Worm (Caenorhabditis elegans) whole organism, dauer: ENCODE data around the gene ttr-21.

Experiments used
- unc-62 ChIP-seq: sonication (generic microtip); optimal IDR thresholded peaks from 2 replicates; lab custom pipeline; 2017; ENCODE audit warnings: missing biosample characterization, missing genetic modification reagents, missing genetic modification characterization

Gene ttr-21

ce11 chrV:13827920-13828319 lies 26.3 kb downstream of the ttr-21 start, which contains the start of gene nrf-5:
nrf-5 (plus strand) TSS chrV:13828267.
- TF ChIP-seq unc-62: no peak

- no peak for TF ChIP-seq unc-62
Measured at ce11 chrV:13822752-13823151, 31.5 kb downstream of the ttr-21 start, which contains the start of gene hpo-31. hpo-31 (plus strand) TSS chrV:13823052.

DNA sequence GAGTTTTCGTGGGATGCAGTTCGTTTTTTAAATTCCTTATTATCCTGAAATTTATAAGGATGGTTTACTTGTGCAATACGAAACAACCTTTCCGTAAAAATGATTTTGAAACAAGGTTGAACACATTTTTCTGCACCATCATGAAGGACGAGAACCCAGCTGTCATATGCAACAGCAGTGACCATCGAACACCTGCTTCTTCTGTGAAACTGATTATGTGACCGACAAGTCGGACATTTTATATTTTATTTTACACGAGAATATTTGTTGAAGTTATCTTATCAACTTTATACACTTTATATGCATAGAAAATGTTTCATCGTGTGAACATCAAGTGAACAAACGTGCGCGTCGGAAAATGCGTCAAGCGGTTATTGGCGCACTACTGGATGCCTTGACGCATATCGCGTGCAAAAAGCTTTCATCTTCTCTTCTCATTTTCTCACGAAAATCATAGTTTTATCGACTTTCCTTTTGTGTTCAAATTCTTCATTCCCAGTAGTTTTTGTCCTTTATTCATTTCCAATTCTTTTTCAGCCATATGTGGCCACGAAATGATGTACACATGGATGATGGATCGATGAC lies 35.3 kb downstream of the ttr-21 start, which contains the start of gene sel-10:
TSS of gene sel-10 (plus strand) at position 538 of the 585 bp plus-strand sequence.
- no peak for TF ChIP-seq unc-62

DNA sequence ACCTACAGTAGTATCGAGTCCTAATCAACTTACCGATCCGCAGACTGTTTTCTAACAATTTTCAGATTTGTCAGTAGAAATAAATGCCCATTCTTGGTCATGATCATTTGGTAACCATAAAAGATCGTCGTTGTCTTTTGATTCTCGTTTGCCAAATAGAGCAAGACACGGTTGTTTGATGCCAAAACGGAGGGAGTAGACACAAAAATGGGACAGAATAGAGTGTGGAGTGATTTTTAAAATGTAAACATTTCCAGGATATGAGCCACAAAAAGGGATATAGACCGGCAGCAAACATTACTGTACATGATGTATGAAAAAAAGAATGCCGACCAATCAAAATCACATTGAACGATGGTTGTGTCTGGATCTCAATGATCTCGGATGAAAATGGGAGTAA lies 37.3 kb downstream of the ttr-21 start, which contains the start of gene F55B12.2:
TSS of gene F55B12.2 (minus strand) at position 101 of the 400 bp plus-strand sequence.
- no peak for TF ChIP-seq unc-62

ce11 chrV:13812931-13813330 lies 41.3 kb downstream of the ttr-21 start, which contains the start of gene ceh-24:
ceh-24 (plus strand) TSS chrV:13813231.
- no peak for TF ChIP-seq unc-62

DNA sequence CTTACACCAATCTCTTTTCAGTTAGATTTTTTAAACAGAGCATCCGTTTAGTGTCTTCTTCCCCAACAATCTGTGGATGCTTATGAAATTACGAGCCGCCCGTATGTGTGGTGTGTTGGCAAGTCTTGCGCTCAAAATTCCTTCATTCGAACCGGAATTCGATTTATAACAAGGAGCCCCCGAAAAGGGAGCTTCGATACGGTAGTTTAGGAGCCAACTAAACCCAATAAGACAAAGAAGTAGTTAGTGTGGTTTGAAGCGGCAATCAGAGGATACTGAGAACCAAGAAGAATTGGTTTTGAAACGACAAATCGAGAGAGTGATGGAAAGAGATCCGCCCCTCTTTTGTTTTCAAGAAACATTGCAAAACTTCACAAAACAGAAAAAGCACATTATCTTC lies 41.9 kb downstream of the ttr-21 start:
- no peak for TF ChIP-seq unc-62

ce11 chrV:13808462-13808867 lies 45.7 kb downstream of the ttr-21 start:
- TF ChIP-seq unc-62: no peak

ce11 chrV:13807232-13807631 lies 47.0 kb downstream of the ttr-21 start, which contains the start of gene swan-1:
swan-1 (minus strand) TSS chrV:13807237.
- TF ChIP-seq unc-62: no peak

DNA sequence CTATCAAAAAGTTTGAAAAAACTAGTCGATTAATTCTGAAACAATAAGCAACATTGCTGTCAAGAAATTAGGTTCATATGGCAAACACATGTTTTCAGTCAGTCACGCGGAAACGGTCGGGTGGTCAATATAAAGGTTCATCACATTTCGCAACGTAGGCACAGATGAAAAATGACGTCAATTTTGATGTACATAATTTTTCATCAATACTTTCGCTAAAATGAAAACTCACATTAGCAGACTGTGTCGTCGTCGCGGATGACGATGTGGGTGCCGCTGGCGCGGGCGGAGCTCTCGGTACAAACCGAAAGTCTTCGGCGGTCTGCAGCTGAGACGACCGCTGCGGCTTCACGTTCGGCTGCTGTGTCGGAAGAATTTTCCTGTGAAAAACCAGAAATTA lies 50.3 kb downstream of the ttr-21 start, which contains the start of gene swan-2:
TSS of gene swan-2 (minus strand) at position 380 of the 400 bp plus-strand sequence.
- no peak for TF ChIP-seq unc-62
